Worm (Caenorhabditis elegans) whole organism, L4 larva: ENCODE measurements around the gene rpl-21.

ENCODE experiments used
- F37D6.2 ChIP-seq: sonication (generic microtip); optimal IDR thresholded peaks from 2 replicates; lab custom pipeline; 2016; ENCODE audit warnings: mild to moderate bottlenecking, missing genetic modification characterization, missing compliant biosample characterization
- F44E2.7 ChIP-seq: fragments of 200-800 bp; sonication (Bioruptor generic); IDR thresholded peaks from 2 replicates; pipeline ENCODE4 v2.1.2; 2022; ENCODE audit warnings: missing genetic modification characterization, missing compliant biosample characterization
- R02D3.7 ChIP-seq: fragments of 150-350 bp; sonication (generic microtip); optimal IDR thresholded peaks from 3 replicates; lab custom pipeline; 2014; ENCODE audit warnings: missing biosample characterization, missing genetic modification characterization
- T20F7.1 ChIP-seq: fragments of 200-800 bp; sonication (Bioruptor generic); optimal IDR thresholded peaks from 2 replicates; lab custom pipeline; 2018; ENCODE audit warnings: mild to moderate bottlenecking, missing genetic modification characterization, missing compliant biosample characterization
- T26A8.4 ChIP-seq: fragments of 200-800 bp; sonication (Bioruptor generic); IDR thresholded peaks from 2 replicates; pipeline ENCODE4 v1.3.6; 2022; ENCODE audit warnings: missing genetic modification characterization, missing compliant biosample characterization
- Y105C5A.15 ChIP-seq: fragments of 200-800 bp; sonication (Bioruptor generic); IDR thresholded peaks from 2 replicates; pipeline ENCODE4 v1.3.6; 2022; ENCODE audit warnings: missing genetic modification characterization, missing compliant biosample characterization
- Y48G9A.11 ChIP-seq: fragments of 200-800 bp; sonication (Bioruptor generic); IDR thresholded peaks from 2 replicates; pipeline ENCODE4 v1.3.6; 2022; ENCODE audit warnings: missing genetic modification reagents, missing genetic modification characterization, missing compliant biosample characterization
- ZK337.2 ChIP-seq: fragments of 200-800 bp; sonication (Bioruptor generic); IDR thresholded peaks from 2 replicates; pipeline ENCODE4 v1.3.6; 2022; ENCODE audit warnings: missing genetic modification reagents, missing genetic modification characterization, missing compliant biosample characterization
- ZK546.5 ChIP-seq, 2 experiments: sonication (generic microtip); optimal IDR thresholded peaks; 2 replicates each; lab custom pipeline; 2017; ENCODE audit warnings: missing biosample characterization in 2 of 2, missing genetic modification characterization in 2 of 2
- ama-1 ChIP-seq: fragments of 150-350 bp; optimal IDR thresholded peaks from 2 replicates; lab custom pipeline; 2014; ENCODE audit warnings: inconsistent platforms, mixed read lengths
- ceh-62 ChIP-seq: sonication (generic microtip); optimal IDR thresholded peaks from 2 replicates; lab custom pipeline; 2017; ENCODE audit warnings: missing biosample characterization, missing genetic modification characterization
- cey-2 ChIP-seq: sonication (generic microtip); optimal IDR thresholded peaks from 3 replicates; lab custom pipeline; 2017; ENCODE audit warnings: missing genetic modification characterization, mild to moderate bottlenecking, missing compliant biosample characterization, antibody characterized with exemption, borderline replicate concordance; ENCODE audit not compliant: insufficient read depth
- daf-16 ChIP-seq, 3 experiments: sonication (generic microtip); optimal IDR thresholded peaks; 2 replicates each; lab custom pipeline; 2016 to 2017; ENCODE audit warnings: missing genetic modification characterization in 3 of 3, missing genetic modification reagents in 3 of 3, mild to moderate bottlenecking in 2 of 3, missing compliant biosample characterization in 2 of 3, missing biosample characterization in 1 of 3, moderate library complexity in 1 of 3
- dmd-6 ChIP-seq: fragments of 200-800 bp; sonication (Bioruptor generic); IDR thresholded peaks from 2 replicates; pipeline ENCODE4 v1.3.6; 2022; ENCODE audit warnings: missing genetic modification reagents, missing genetic modification characterization, missing compliant biosample characterization
- dmd-8 ChIP-seq: fragments of 200-800 bp; sonication (Bioruptor generic); IDR thresholded peaks from 2 replicates; pipeline ENCODE4 v1.3.6; 2022; ENCODE audit warnings: missing genetic modification characterization, missing compliant biosample characterization
- duxl-1 ChIP-seq: sonication (generic microtip); optimal IDR thresholded peaks from 2 replicates; lab custom pipeline; 2016; ENCODE audit warnings: mild to moderate bottlenecking, missing genetic modification characterization, moderate library complexity, missing compliant biosample characterization; ENCODE audit not compliant: poor library complexity
- dve-1 ChIP-seq: sonication (generic microtip); optimal IDR thresholded peaks from 2 replicates; lab custom pipeline; 2017; ENCODE audit warnings: antibody characterized with exemption, mild to moderate bottlenecking, missing genetic modification characterization, missing compliant biosample characterization; ENCODE audit not compliant: insufficient read depth
- egl-27 ChIP-seq: sonication (generic microtip); optimal IDR thresholded peaks from 3 replicates; lab custom pipeline; 2017; ENCODE audit warnings: missing biosample characterization, missing genetic modification reagents, missing genetic modification characterization
- fos-1 ChIP-seq: fragments of 150-350 bp; optimal IDR thresholded peaks from 2 replicates; lab custom pipeline; 2014; ENCODE audit warnings: missing biosample characterization, missing genetic modification characterization
- gei-8 ChIP-seq: fragments of 200-800 bp; sonication (Bioruptor generic); optimal IDR thresholded peaks from 2 replicates; lab custom pipeline; 2018; ENCODE audit warnings: mild to moderate bottlenecking, missing genetic modification characterization, missing compliant biosample characterization
- hif-1 ChIP-seq, 2 experiments: sonication (generic microtip); optimal IDR thresholded peaks; 2 replicates each; lab custom pipeline; 2016 to 2017; ENCODE audit warnings: missing compliant biosample characterization in 2 of 2, missing genetic modification characterization in 2 of 2, missing genetic modification reagents in 2 of 2, missing genotype in 2 of 2, mild to moderate bottlenecking in 1 of 2
- hlh-11 ChIP-seq: fragments of 200-800 bp; sonication (Bioruptor generic); optimal IDR thresholded peaks from 2 replicates; lab custom pipeline; 2018; ENCODE audit warnings: mild to moderate bottlenecking, missing genetic modification characterization, missing compliant biosample characterization
- hmg-1.1 ChIP-seq: fragments of 200-800 bp; sonication (Bioruptor generic); IDR thresholded peaks from 2 replicates; pipeline ENCODE4 v1.3.6; 2022; ENCODE audit warnings: missing genetic modification reagents, missing genetic modification characterization, missing compliant biosample characterization
- lin-1 ChIP-seq: fragments of 200-800 bp; sonication (Bioruptor generic); IDR thresholded peaks from 2 replicates; pipeline ENCODE4 v1.3.6; 2022; ENCODE audit warnings: missing genetic modification reagents, missing genetic modification characterization, missing compliant biosample characterization
- lin-13 ChIP-seq: fragments of 150-350 bp; optimal IDR thresholded peaks from 2 replicates; lab custom pipeline; 2014; ENCODE audit warnings: missing biosample characterization, missing genetic modification reagents, missing genetic modification characterization
- lin-15B ChIP-seq: fragments of 150-350 bp; sonication (generic microtip); optimal IDR thresholded peaks from 3 replicates; lab custom pipeline; 2014; ENCODE audit warnings: missing biosample characterization, missing genetic modification characterization
- lin-39 ChIP-seq: fragments of 150-350 bp; optimal IDR thresholded peaks from 2 replicates; lab custom pipeline; 2014; ENCODE audit warnings: missing biosample characterization, missing genetic modification reagents, missing genetic modification characterization
- lsy-2 ChIP-seq, 2 experiments: fragments of 150-350 bp in 1 of 2; sonication (generic microtip) in 1 of 2; optimal IDR thresholded peaks; 2 replicates each; lab custom pipeline; 2014 to 2017; ENCODE audit warnings: missing biosample characterization in 2 of 2, missing genetic modification characterization in 2 of 2
- madf-5 ChIP-seq, 2 experiments: fragments of 200-800 bp; sonication (Bioruptor generic); IDR thresholded peaks; 2 replicates each; pipeline ENCODE4 v1.3.6; 2022; ENCODE audit warnings: missing compliant biosample characterization in 2 of 2, missing genetic modification characterization in 2 of 2
- madf-9 ChIP-seq: fragments of 200-800 bp; sonication (Bioruptor generic); conservative IDR thresholded peaks from 2 replicates; pipeline ENCODE4 v1.3.6; 2022; ENCODE audit warnings: missing genetic modification reagents, missing genetic modification characterization, missing compliant biosample characterization
- mdl-1 ChIP-seq, 2 experiments: fragments of 150-350 bp in 1 of 2; sonication (generic microtip) in 1 of 2; optimal IDR thresholded peaks; 2 replicates each; lab custom pipeline; 2014 to 2017; ENCODE audit warnings: missing biosample characterization in 2 of 2, missing genetic modification characterization in 2 of 2
- mep-1 ChIP-seq: fragments of 150-350 bp; sonication (generic microtip); optimal IDR thresholded peaks from 3 replicates; lab custom pipeline; 2014; ENCODE audit warnings: missing biosample characterization, missing genetic modification characterization
- mxl-3 ChIP-seq: fragments of 200-800 bp; sonication (Bioruptor generic); optimal IDR thresholded peaks from 2 replicates; lab custom pipeline; 2018; ENCODE audit warnings: mild to moderate bottlenecking, missing genetic modification characterization, missing compliant biosample characterization
- nhr-10 ChIP-seq: fragments of 150-350 bp; optimal IDR thresholded peaks from 2 replicates; lab custom pipeline; 2014; ENCODE audit warnings: missing biosample characterization, missing genetic modification characterization
- nhr-102 ChIP-seq: sonication (generic microtip); optimal IDR thresholded peaks from 2 replicates; lab custom pipeline; 2016; ENCODE audit warnings: mild to moderate bottlenecking, missing genetic modification characterization, moderate library complexity, missing compliant biosample characterization
- nhr-11 ChIP-seq: fragments of 150-350 bp; optimal IDR thresholded peaks from 2 replicates; lab custom pipeline; 2014; ENCODE audit warnings: missing biosample characterization, missing genetic modification characterization
- nhr-237 ChIP-seq: sonication (generic microtip); optimal IDR thresholded peaks from 2 replicates; lab custom pipeline; 2017; ENCODE audit warnings: missing biosample characterization, missing genetic modification characterization
- nhr-41 ChIP-seq: fragments of 200-800 bp; sonication (Bioruptor generic); IDR thresholded peaks from 2 replicates; pipeline ENCODE4 v1.3.6; 2022; ENCODE audit warnings: missing genetic modification reagents, missing genetic modification characterization, missing compliant biosample characterization
- nhr-48 ChIP-seq: sonication (generic microtip); optimal IDR thresholded peaks from 2 replicates; lab custom pipeline; 2016; ENCODE audit warnings: mild to moderate bottlenecking, missing genetic modification characterization, missing compliant biosample characterization
- nhr-6 ChIP-seq: fragments of 150-350 bp; optimal IDR thresholded peaks from 2 replicates; lab custom pipeline; 2014; ENCODE audit warnings: missing biosample characterization, missing genetic modification characterization
- nhr-76 ChIP-seq: fragments of 150-350 bp; optimal IDR thresholded peaks from 2 replicates; lab custom pipeline; 2014; ENCODE audit warnings: missing biosample characterization, missing genetic modification characterization
- nhr-77 ChIP-seq: fragments of 150-350 bp; optimal IDR thresholded peaks from 2 replicates; lab custom pipeline; 2014; ENCODE audit warnings: missing biosample characterization, missing genetic modification characterization
- php-3 ChIP-seq: fragments of 200-800 bp; sonication (Bioruptor generic); IDR thresholded peaks from 2 replicates; pipeline ENCODE4 v1.3.6; 2022; ENCODE audit warnings: missing genetic modification reagents, missing genetic modification characterization, missing compliant biosample characterization
- rbr-2 ChIP-seq: sonication (generic microtip); optimal IDR thresholded peaks from 2 replicates; lab custom pipeline; 2016; ENCODE audit warnings: missing genotype, missing genetic modification characterization, missing compliant biosample characterization
- skn-1 ChIP-seq: fragments of 150-350 bp; optimal IDR thresholded peaks from 2 replicates; lab custom pipeline; 2014; ENCODE audit warnings: missing biosample characterization, missing genetic modification characterization
- spr-1 ChIP-seq: sonication (generic microtip); optimal IDR thresholded peaks from 2 replicates; lab custom pipeline; 2016; ENCODE audit warnings: mild to moderate bottlenecking, missing genetic modification characterization, missing compliant biosample characterization
- tag-97 ChIP-seq: fragments of 200-800 bp; sonication (Bioruptor generic); IDR thresholded peaks from 2 replicates; pipeline ENCODE4 v1.3.6; 2022; ENCODE audit warnings: missing genetic modification characterization, missing compliant biosample characterization
- unc-62 ChIP-seq, 3 experiments: fragments of 150-350 bp in 1 of 3; sonication (generic microtip); optimal IDR thresholded peaks in 2 of 3; peaks in 1 of 3; 1 replicate in 1 of 3; 2 replicates in 2 of 3; lab custom pipeline; 2014 to 2017; ENCODE audit warnings: missing biosample characterization in 3 of 3, missing genetic modification characterization in 3 of 3, missing genetic modification reagents in 3 of 3, missing genotype in 1 of 3
- zip-11 ChIP-seq: fragments of 200-800 bp; sonication (Bioruptor generic); IDR thresholded peaks from 2 replicates; pipeline ENCODE4 v1.3.6; 2022; ENCODE audit warnings: missing genetic modification characterization, missing compliant biosample characterization
- ztf-11 ChIP-seq: fragments of 150-350 bp; optimal IDR thresholded peaks from 2 replicates; lab custom pipeline; 2014; ENCODE audit warnings: missing biosample characterization, missing genetic modification characterization

Gene rpl-21

DNA sequence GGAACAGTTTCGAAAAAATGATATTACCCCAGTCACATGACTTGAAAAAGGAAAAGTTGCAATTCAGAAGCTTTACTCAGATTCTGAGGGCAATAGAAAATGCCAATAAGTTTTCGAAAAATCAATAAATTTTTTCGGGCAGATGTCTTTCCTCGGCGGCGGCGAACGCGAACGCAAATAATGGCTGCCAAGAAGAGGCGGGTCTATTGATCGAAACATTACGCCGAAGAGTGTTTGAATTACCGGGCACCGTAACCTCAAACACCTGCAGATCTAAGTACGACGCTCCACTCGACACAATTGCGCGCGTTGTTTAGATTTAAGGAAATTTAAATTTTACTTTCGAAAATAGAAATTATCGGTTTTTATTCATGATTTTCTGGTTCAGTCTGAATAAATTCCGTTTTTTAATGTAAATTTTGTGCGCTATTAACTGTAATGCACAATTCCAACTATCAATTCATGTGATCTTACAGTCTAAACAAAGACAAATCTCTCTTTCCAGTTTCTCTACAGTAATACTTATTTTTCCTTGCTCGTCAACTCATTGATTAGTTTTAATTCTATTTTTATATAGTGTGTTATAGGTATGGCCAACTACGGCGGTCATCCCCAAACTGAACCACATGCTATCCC lies 33.9 kb upstream of the rpl-21 start, which contains the start of gene prp-8 (continued):
- TF ChIP-seq cey-2 (tag; lab: Kevin White, UChicago): no peak
- TF ChIP-seq fos-1: no peak
- peak; percentile 69 for TF ChIP-seq nhr-77 (tag; lab: Kevin White, UChicago)
- TF ChIP-seq lin-1: 0 out of 2 replicates have a peak, but pooled peaks have one; percentile 32
- TF ChIP-seq hif-1 (tag; optimal IDR thresholded peaks at IDR 0.05; lab: Kevin White, UChicago): peak in 1 of 2 experiments; percentile 80
- no peak for TF ChIP-seq Y105C5A.15
- no peak for TF ChIP-seq madf-9 (GFP tag; lab: Robert Waterston, UW)
- no peak for TF ChIP-seq php-3 (GFP tag; lab: Robert Waterston, UW)
- peak; percentile 88 for TF ChIP-seq lin-13 (GFP tag; lab: Kevin White, UChicago)
- TF ChIP-seq duxl-1 (tag; lab: Kevin White, UChicago): peak; percentile 83
- no peak for TF ChIP-seq nhr-76 (tag; lab: Kevin White, UChicago)
- peak in 1 of 2 experiments; percentile 94 for TF ChIP-seq ZK546.5 (tag; optimal IDR thresholded peaks at IDR 0.05; lab: Kevin White, UChicago)
- TF ChIP-seq ama-1 (lab: Kevin White, UChicago): peak; percentile 78
- TF ChIP-seq Y48G9A.11 (GFP tag; lab: Robert Waterston, UW): peak; percentile 95
- peak; percentile 83 for TF ChIP-seq hlh-11 (tag; lab: Kevin White, UChicago)
- no peak for TF ChIP-seq nhr-237
- peak; percentile 68 for TF ChIP-seq dmd-6
- TF ChIP-seq T26A8.4: peak; percentile 74
- no peak for TF ChIP-seq gei-8 (GFP tag; lab: Kevin White, UChicago)
- no peak for TF ChIP-seq R02D3.7 (tag; lab: Kevin White, UChicago)
- peak; percentile 76 for TF ChIP-seq hmg-1.1 (GFP tag; lab: Robert Waterston, UW)
- no peak for TF ChIP-seq madf-5 (GFP tag; IDR thresholded peaks at IDR 0.05; lab: Robert Waterston, UW)
- TF ChIP-seq mxl-3 (GFP tag; lab: Kevin White, UChicago): peak; percentile 67
- peak; percentile 89 for TF ChIP-seq nhr-6 (tag; lab: Kevin White, UChicago)
- peak; percentile 94 to 99 for TF ChIP-seq lsy-2 (tag; optimal IDR thresholded peaks at IDR 0.05; lab: Kevin White, UChicago)
- TF ChIP-seq egl-27 (tag; lab: Kevin White, UChicago): no peak
- TF ChIP-seq tag-97 (GFP tag; lab: Robert Waterston, UW): no peak
- peak; percentile 62 for TF ChIP-seq F37D6.2 (tag; lab: Kevin White, UChicago)
- no peak for TF ChIP-seq lin-39
- TF ChIP-seq skn-1 (tag; lab: Kevin White, UChicago): no peak
- peak; percentile 99 for TF ChIP-seq T20F7.1 (GFP tag; lab: Kevin White, UChicago)
- TF ChIP-seq rbr-2: peak; percentile 85
- peak; percentile 31 for TF ChIP-seq spr-1
- TF ChIP-seq ceh-62 (tag; lab: Kevin White, UChicago): no peak
- no peak for TF ChIP-seq ztf-11 (tag; lab: Kevin White, UChicago)
- no peak for TF ChIP-seq zip-11 (GFP tag; lab: Robert Waterston, UW)
- peak; percentile 92 for TF ChIP-seq dve-1 (tag; lab: Kevin White, UChicago)
- no peak for TF ChIP-seq F44E2.7 (GFP tag; lab: Robert Waterston, UW)
- no peak for TF ChIP-seq nhr-41 (GFP tag; lab: Robert Waterston, UW)
- TF ChIP-seq nhr-48 (tag; lab: Kevin White, UChicago): peak; percentile 16
- TF ChIP-seq ZK337.2 (GFP tag; lab: Robert Waterston, UW): no peak
- peak; percentile 90 for TF ChIP-seq mep-1
- TF ChIP-seq nhr-10 (tag; lab: Kevin White, UChicago): no peak
- peak; percentile 29 for TF ChIP-seq lin-15B
- peak in 1 of 2 experiments; percentile 98 for TF ChIP-seq unc-62 (GFP tag; optimal IDR thresholded peaks at IDR 0.05 in 1 of 2; lab: Kevin White, UChicago)
- TF ChIP-seq unc-62 (tag; optimal IDR thresholded peaks at IDR 0.05; lab: Kevin White, UChicago): no peak
- TF ChIP-seq mdl-1 (tag; optimal IDR thresholded peaks at IDR 0.05; lab: Kevin White, UChicago): no peak
- no peak for TF ChIP-seq dmd-8
- TF ChIP-seq nhr-11: peak; percentile 68
- TF ChIP-seq daf-16 (GFP tag; optimal IDR thresholded peaks at IDR 0.05; lab: Kevin White, UChicago): no peak
- peak; percentile 74 for TF ChIP-seq daf-16 (tag; optimal IDR thresholded peaks at IDR 0.05; lab: Kevin White, UChicago)
- TF ChIP-seq nhr-102 (tag; lab: Kevin White, UChicago): peak; percentile 20
